Worm (Caenorhabditis elegans): ENCODE results near the gene T02G5.3.
A peak's percentile ranks its signal among the peaks of the same experiment; 100 is the strongest.

Gene T02G5.3

ce11 chrII:7093339-7093821, at the start of gene T02G5.3:
Gene T02G5.3, plus strand, starts transcription at chrII:7093389.
- TF ChIP-seq him-1 (tag; optimal IDR thresholded peaks at IDR 0.05), result no peak
- no peak for TF ChIP-seq dao-5 (tag; optimal IDR thresholded peaks at IDR 0.05)
- no peak for TF ChIP-seq W03F9.2 (tag; optimal IDR thresholded peaks at IDR 0.05)

ce11 chrII:7049470-7049869, 43.7 kb upstream of the T02G5.3 start:
- TF ChIP-seq dao-5 (tag; optimal IDR thresholded peaks at IDR 0.05) (no peak), W03F9.2 (tag; optimal IDR thresholded peaks at IDR 0.05) (no peak), him-1 (tag; optimal IDR thresholded peaks at IDR 0.05) (no peak)

- TF ChIP-seq W03F9.2 (tag; optimal IDR thresholded peaks at IDR 0.05), result peak; percentile 74
- no peak for TF ChIP-seq him-1 (tag; optimal IDR thresholded peaks at IDR 0.05)
- no peak for TF ChIP-seq dao-5 (tag; optimal IDR thresholded peaks at IDR 0.05)
These were observed 43.0 kb upstream of the T02G5.3 start, which contains the start of the genes tcer-1 and ZK1127.5 for ce11 chrII:7050021-7050722. Gene tcer-1, minus strand, starts transcription at chrII:7050071. Gene ZK1127.5, plus strand, starts transcription at chrII:7050672.

ce11 chrII:7051778-7052177, 41.4 kb upstream of the T02G5.3 start, which contains the start of gene ZK1127.12:
Gene ZK1127.12, plus strand, starts transcription at chrII:7052078.
- no peak for TF ChIP-seq W03F9.2 (tag; optimal IDR thresholded peaks at IDR 0.05)

- no peak for TF ChIP-seq W03F9.2 (tag; optimal IDR thresholded peaks at IDR 0.05)
- TF ChIP-seq him-1 (tag; optimal IDR thresholded peaks at IDR 0.05), result no peak
- TF ChIP-seq dao-5 (tag; optimal IDR thresholded peaks at IDR 0.05), result no peak
These were observed 40.2 kb upstream of the T02G5.3 start, which contains the start of gene ZK1127.13 for ce11 chrII:7053001-7053400. Gene ZK1127.13, plus strand, starts transcription at chrII:7053301.

- TF ChIP-seq W03F9.2 (tag; optimal IDR thresholded peaks at IDR 0.05), result no peak
- TF ChIP-seq dao-5 (tag; optimal IDR thresholded peaks at IDR 0.05), result no peak
- TF ChIP-seq him-1 (tag; optimal IDR thresholded peaks at IDR 0.05), result no peak
These were observed 39.5 kb upstream of the T02G5.3 start, which contains the start of gene ZK1127.4 for ce11 chrII:7053649-7054048. Gene ZK1127.4, plus strand, starts transcription at chrII:7053949.

- no peak for TF ChIP-seq W03F9.2 (tag; optimal IDR thresholded peaks at IDR 0.05)
These were observed 38.2 kb upstream of the T02G5.3 start, which contains the start of gene ZK1127.3 for ce11 chrII:7054987-7055386. Gene ZK1127.3, plus strand, starts transcription at chrII:7055287.

ce11 chrII:7056328-7056727, 36.9 kb upstream of the T02G5.3 start:
- TF ChIP-seq dao-5 (tag; optimal IDR thresholded peaks at IDR 0.05) (no peak), W03F9.2 (tag; optimal IDR thresholded peaks at IDR 0.05) (no peak), him-1 (tag; optimal IDR thresholded peaks at IDR 0.05) (no peak)

- TF ChIP-seq W03F9.2 (tag; optimal IDR thresholded peaks at IDR 0.05), result no peak
These were observed 35.3 kb upstream of the T02G5.3 start, which contains the start of gene cth-2 for ce11 chrII:7057860-7058259. Gene cth-2, minus strand, starts transcription at chrII:7057960.

ce11 chrII:7059274-7059757, 33.9 kb upstream of the T02G5.3 start:
- TF ChIP-seq W03F9.2 (tag; optimal IDR thresholded peaks at IDR 0.05) (peak; percentile 21), him-1 (tag; optimal IDR thresholded peaks at IDR 0.05) (no peak)

- TF ChIP-seq dao-5 (tag; optimal IDR thresholded peaks at IDR 0.05) (no peak), him-1 (tag; optimal IDR thresholded peaks at IDR 0.05) (no peak), W03F9.2 (tag; optimal IDR thresholded peaks at IDR 0.05) (no peak)
These were observed 33.0 kb upstream of the T02G5.3 start for ce11 chrII:7060202-7060601.

ce11 chrII:7060791-7061190, 32.4 kb upstream of the T02G5.3 start:
- TF ChIP-seq dao-5 (tag; optimal IDR thresholded peaks at IDR 0.05) (no peak), him-1 (tag; optimal IDR thresholded peaks at IDR 0.05) (no peak), W03F9.2 (tag; optimal IDR thresholded peaks at IDR 0.05) (no peak)

ce11 chrII:7061730-7062129, 31.5 kb upstream of the T02G5.3 start, which contains the start of gene acs-6:
Gene acs-6, plus strand, starts transcription at chrII:7062030.
- no peak for TF ChIP-seq dao-5 (tag; optimal IDR thresholded peaks at IDR 0.05)
- no peak for TF ChIP-seq W03F9.2 (tag; optimal IDR thresholded peaks at IDR 0.05)
- TF ChIP-seq him-1 (tag; optimal IDR thresholded peaks at IDR 0.05), result no peak

- TF ChIP-seq him-1 (tag; optimal IDR thresholded peaks at IDR 0.05) (no peak), dao-5 (tag; optimal IDR thresholded peaks at IDR 0.05) (no peak), W03F9.2 (tag; optimal IDR thresholded peaks at IDR 0.05) (no peak)
These were observed 27.8 kb upstream of the T02G5.3 start, which contains the start of gene nos-2 for ce11 chrII:7065391-7065790. Gene nos-2, plus strand, starts transcription at chrII:7065618.
